Fruit fly (Drosophila melanogaster): ENCODE measurements around the gene CG42779.

Gene CG42779

DNA sequence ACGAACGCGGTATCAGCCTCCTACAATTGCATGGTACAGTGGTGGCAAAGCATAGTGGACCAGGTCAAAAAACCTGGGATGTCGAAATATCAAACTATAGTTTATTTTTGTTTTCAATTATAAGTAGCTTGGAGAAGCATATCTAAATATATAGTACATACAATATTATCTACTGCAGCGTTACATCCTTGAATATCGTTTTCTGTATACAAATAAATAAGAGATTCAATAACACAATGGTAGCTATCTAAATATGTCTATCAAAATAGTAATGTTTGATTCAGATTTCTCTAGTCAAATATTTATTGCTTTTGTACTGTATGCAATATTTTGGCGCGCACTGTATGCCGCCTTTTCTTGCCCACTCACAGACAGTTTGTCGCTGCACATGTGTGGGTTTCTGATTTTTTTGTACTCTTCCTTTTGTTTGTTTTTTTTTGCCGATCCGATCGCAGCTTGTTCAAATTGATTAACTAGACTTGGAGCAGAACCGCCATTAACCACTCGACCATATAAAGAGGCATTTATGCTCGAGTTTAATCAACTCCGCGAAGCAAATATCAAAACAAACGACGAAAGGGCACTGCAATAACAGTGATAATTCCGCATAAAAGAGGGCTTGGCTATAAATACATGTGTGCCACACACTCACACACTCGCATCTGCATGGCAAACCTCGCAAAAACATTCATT, 40.6 kb upstream of the CG42779 start (continued):
- TF ChIP-seq CG1647 (GFP tag; optimal IDR thresholded peaks at IDR 0.05) (peak; percentile 73), CG17802 (tag; optimal IDR thresholded peaks at IDR 0.05) (peak; percentile 63), Sin3A (optimal IDR thresholded peaks at IDR 0.05) (no peak), Asciz (GFP tag; optimal IDR thresholded peaks at IDR 0.05) (peak; percentile 97), vfl (GFP tag; optimal IDR thresholded peaks at IDR 0.05) (peak; percentile 90), kni (GFP tag; optimal IDR thresholded peaks at IDR 0.05) (peak; percentile 69), Blimp-1 (GFP tag; optimal IDR thresholded peaks at IDR 0.05) (peak; percentile 92), HmgZ (tag; optimal IDR thresholded peaks at IDR 0.05) (peak; percentile 90), CG5245 (GFP tag; optimal IDR thresholded peaks at IDR 0.05) (peak; percentile 91), ci (GFP tag; IDR thresholded peaks at IDR 0.05) (peak; percentile 95), Pdp1 (GFP tag; optimal IDR thresholded peaks at IDR 0.05) (peak; percentile 87 to 92), CG7357 (GFP tag; IDR thresholded peaks at IDR 0.05) (peak; percentile 85), Stat92E (GFP tag; optimal IDR thresholded peaks at IDR 0.05) (peak in 1 of 3 experiments; percentile 86), Optix (GFP tag; IDR thresholded peaks at IDR 0.05) (peak; percentile 85), nmo (GFP tag; optimal IDR thresholded peaks at IDR 0.05) (peak; percentile 97), Eip74EF (GFP tag; optimal IDR thresholded peaks at IDR 0.05) (peak in 1 of 2 experiments; percentile 98), Adf1 (GFP tag; IDR thresholded peaks at IDR 0.05) (peak; percentile 60), CG17186 (GFP tag; optimal IDR thresholded peaks at IDR 0.05) (peak; percentile 81), Ada2b (GFP tag; IDR thresholded peaks at IDR 0.05) (peak; percentile 86), dimm (GFP tag; IDR thresholded peaks at IDR 0.05) (0 out of 2 replicates have a peak, but pooled peaks have one; percentile 72), amos (GFP tag; IDR thresholded peaks at IDR 0.05; ENCODE audit: partially characterized antibody) (no peak), gfzf (GFP tag; optimal IDR thresholded peaks at IDR 0.05) (no peak), Scr (GFP tag; IDR thresholded peaks at IDR 0.05; ENCODE audit: partially characterized antibody) (no peak), CG17328 (GFP tag; IDR thresholded peaks at IDR 0.05) (peak; percentile 94), so (GFP tag; IDR thresholded peaks at IDR 0.05) (peak; percentile 96), pho (GFP tag; optimal IDR thresholded peaks at IDR 0.05) (peak; percentile 89), Dll (GFP tag; IDR thresholded peaks at IDR 0.05; ENCODE audit: partially characterized antibody) (no peak), CG42726 (GFP tag; IDR thresholded peaks at IDR 0.05; ENCODE audit: partially characterized antibody) (no peak), ara (GFP tag; IDR thresholded peaks at IDR 0.05) (peak; percentile 88), maf-S (GFP tag; optimal IDR thresholded peaks at IDR 0.05) (peak; percentile 87), Doc2 (GFP tag; IDR thresholded peaks at IDR 0.05) (peak; percentile 56; the same call in 1 of the 2 replicates), hb (GFP tag; IDR thresholded peaks at IDR 0.05; ENCODE audit: partially characterized antibody) (no peak), pzg (GFP tag; optimal IDR thresholded peaks at IDR 0.05) (no peak), CG8388 (GFP tag; optimal IDR thresholded peaks at IDR 0.05) (peak; percentile 99), D (optimal IDR thresholded peaks at IDR 0.05) (no peak), D (GFP tag; optimal IDR thresholded peaks at IDR 0.05) (peak; percentile 95), lbe (GFP tag; optimal IDR thresholded peaks at IDR 0.05) (peak; percentile 89), unpg (GFP tag; optimal IDR thresholded peaks at IDR 0.05) (peak; percentile 97), seq (GFP tag; IDR thresholded peaks at IDR 0.05) (peak; percentile 96), CG1024 (GFP tag; IDR thresholded peaks at IDR 0.05) (peak; percentile 69), CG10147 (GFP tag; optimal IDR thresholded peaks at IDR 0.05) (peak; percentile 88), oc (tag; optimal IDR thresholded peaks at IDR 0.05) (peak; percentile 94), CG8478 (optimal IDR thresholded peaks at IDR 0.05) (no peak), ind (GFP tag; optimal IDR thresholded peaks at IDR 0.05) (peak; percentile 92), exex (tag; optimal IDR thresholded peaks at IDR 0.05) (peak; percentile 53), CG11504 (tag; optimal IDR thresholded peaks at IDR 0.05) (peak; percentile 95), CG15696 (tag; optimal IDR thresholded peaks at IDR 0.05) (peak; percentile 85), fu2 (GFP tag; optimal IDR thresholded peaks at IDR 0.05) (peak; percentile 78), CG13424 (tag; optimal IDR thresholded peaks at IDR 0.05) (peak; percentile 96)

Measured in whole organism, embryonic.